Worm (Caenorhabditis elegans) whole organism, L3 larva: ENCODE measurements around the gene F37C12.14.

ENCODE experiments used
- R02D3.7 ChIP-seq: fragments of 150-350 bp; optimal IDR thresholded peaks from 2 replicates; lab custom pipeline; 2014; ENCODE audit warnings: missing biosample characterization, missing genetic modification characterization
- ZK546.5 ChIP-seq: sonication (generic microtip); optimal IDR thresholded peaks from 2 replicates; lab custom pipeline; 2017; ENCODE audit warnings: missing biosample characterization, missing genetic modification characterization
- aly-2 ChIP-seq: fragments of 150-350 bp; optimal IDR thresholded peaks from 2 replicates; lab custom pipeline; 2014; ENCODE audit warnings: missing biosample characterization, missing genetic modification characterization
- ceh-16 ChIP-seq: sonication (generic microtip); optimal IDR thresholded peaks from 2 replicates; lab custom pipeline; 2017; ENCODE audit warnings: missing biosample characterization, missing genetic modification characterization
- ceh-28 ChIP-seq: fragments of 150-350 bp; optimal IDR thresholded peaks from 2 replicates; lab custom pipeline; 2014; ENCODE audit warnings: missing biosample characterization, missing genetic modification reagents, missing genetic modification characterization
- ceh-82 ChIP-seq: fragments of 150-350 bp; optimal IDR thresholded peaks from 2 replicates; lab custom pipeline; 2014; ENCODE audit warnings: missing biosample characterization, missing genetic modification characterization
- daf-12 ChIP-seq: fragments of 150-350 bp; optimal IDR thresholded peaks from 2 replicates; lab custom pipeline; 2014; ENCODE audit warnings: missing biosample characterization, missing genetic modification reagents, missing genetic modification characterization
- egl-27 ChIP-seq: sonication (generic microtip); optimal IDR thresholded peaks from 4 replicates; lab custom pipeline; 2017; ENCODE audit warnings: missing biosample characterization, missing genetic modification reagents, missing genetic modification characterization
- egl-5 ChIP-seq: fragments of 150-350 bp; optimal IDR thresholded peaks from 2 replicates; lab custom pipeline; 2017; ENCODE audit warnings: missing biosample characterization, missing genetic modification reagents, missing genetic modification characterization, inconsistent platforms
- elt-2 ChIP-seq: sonication (generic microtip); optimal IDR thresholded peaks from 2 replicates; lab custom pipeline; 2016; ENCODE audit warnings: missing genetic modification reagents, mild to moderate bottlenecking, missing genetic modification characterization, missing compliant biosample characterization
- elt-3 ChIP-seq, 3 experiments: fragments of 150-350 bp in 1 of 3; sonication (generic microtip) in 2 of 3; optimal IDR thresholded peaks; 2 replicates in 2 of 3; 4 replicates in 1 of 3; lab custom pipeline; 2014 to 2017; ENCODE audit warnings: missing biosample characterization in 3 of 3, missing genetic modification characterization in 3 of 3
- eor-1 ChIP-seq, 2 experiments: fragments of 150-350 bp; optimal IDR thresholded peaks; 2 replicates each; lab custom pipeline; 2014 to 2018; ENCODE audit warnings: missing biosample characterization in 2 of 2, missing genetic modification characterization in 2 of 2
- fkh-10 ChIP-seq: sonication (generic microtip); optimal IDR thresholded peaks from 2 replicates; lab custom pipeline; 2017; ENCODE audit warnings: missing biosample characterization, missing genetic modification reagents, missing genetic modification characterization
- fkh-2 ChIP-seq: fragments of 150-350 bp; optimal IDR thresholded peaks from 2 replicates; lab custom pipeline; 2014; ENCODE audit warnings: missing biosample characterization, missing genetic modification reagents, missing genetic modification characterization
- fos-1 ChIP-seq: fragments of 150-350 bp; optimal IDR thresholded peaks from 2 replicates; lab custom pipeline; 2014; ENCODE audit warnings: missing biosample characterization, missing genetic modification characterization
- hmg-11 ChIP-seq: sonication (generic microtip); optimal IDR thresholded peaks from 2 replicates; lab custom pipeline; 2016; ENCODE audit warnings: missing genetic modification characterization, missing compliant biosample characterization
- jun-1 ChIP-seq: fragments of 150-350 bp; optimal IDR thresholded peaks from 2 replicates; lab custom pipeline; 2014; ENCODE audit warnings: missing biosample characterization, missing genetic modification reagents, missing genetic modification characterization
- lin-15B ChIP-seq: fragments of 150-350 bp; optimal IDR thresholded peaks from 2 replicates; lab custom pipeline; 2014; ENCODE audit warnings: missing biosample characterization, missing genetic modification characterization
- lin-39 ChIP-seq: fragments of 150-350 bp; optimal IDR thresholded peaks from 2 replicates; lab custom pipeline; 2018; ENCODE audit warnings: missing biosample characterization, missing genetic modification reagents, missing genetic modification characterization
- lsy-12 ChIP-seq: sonication (generic microtip); optimal IDR thresholded peaks from 2 replicates; lab custom pipeline; 2016; ENCODE audit warnings: mild to moderate bottlenecking, missing genetic modification characterization, missing compliant biosample characterization
- mdl-1 ChIP-seq: fragments of 150-350 bp; optimal IDR thresholded peaks from 2 replicates; lab custom pipeline; 2014; ENCODE audit warnings: missing biosample characterization, missing genetic modification characterization
- mml-1 ChIP-seq: fragments of 150-350 bp; sonication (generic microtip); optimal IDR thresholded peaks from 3 replicates; lab custom pipeline; 2014; ENCODE audit warnings: missing biosample characterization, missing genetic modification characterization
- nfya-1 ChIP-seq: sonication (generic microtip); optimal IDR thresholded peaks from 2 replicates; lab custom pipeline; 2017; ENCODE audit warnings: missing genetic modification characterization, mild to moderate bottlenecking, missing compliant biosample characterization, antibody characterized with exemption, moderate library complexity; ENCODE audit not compliant: insufficient read depth
- nhr-11 ChIP-seq: fragments of 150-350 bp; optimal IDR thresholded peaks from 2 replicates; lab custom pipeline; 2014; ENCODE audit warnings: missing biosample characterization, missing genetic modification characterization
- nhr-28 ChIP-seq: fragments of 150-350 bp; optimal IDR thresholded peaks from 2 replicates; lab custom pipeline; 2014; ENCODE audit warnings: missing biosample characterization, missing genetic modification characterization
- nhr-43 ChIP-seq: sonication (generic microtip); optimal IDR thresholded peaks from 2 replicates; lab custom pipeline; 2016; ENCODE audit warnings: mild to moderate bottlenecking, missing genetic modification characterization, missing compliant biosample characterization; ENCODE audit not compliant: poor library complexity, severe bottlenecking
- nhr-67 ChIP-seq: fragments of 150-350 bp; optimal IDR thresholded peaks from 2 replicates; lab custom pipeline; 2014; ENCODE audit warnings: missing biosample characterization, missing genetic modification characterization
- nhr-76 ChIP-seq: fragments of 150-350 bp; sonication (generic microtip); optimal IDR thresholded peaks from 5 replicates; lab custom pipeline; 2014; ENCODE audit warnings: missing biosample characterization, missing genetic modification characterization
- pha-4 ChIP-seq: fragments of 150-350 bp; optimal IDR thresholded peaks from 2 replicates; lab custom pipeline; 2014; ENCODE audit warnings: missing biosample characterization, missing genetic modification reagents, missing genetic modification characterization
- pqm-1 ChIP-seq: fragments of 150-350 bp; optimal IDR thresholded peaks from 2 replicates; lab custom pipeline; 2017; ENCODE audit warnings: missing biosample characterization, missing genetic modification characterization, inconsistent platforms
- sea-2 ChIP-seq: fragments of 150-350 bp; sonication (generic microtip); optimal IDR thresholded peaks from 4 replicates; lab custom pipeline; 2014; ENCODE audit warnings: missing biosample characterization, missing genetic modification reagents, missing genetic modification characterization
- skn-1 ChIP-seq: fragments of 150-350 bp; optimal IDR thresholded peaks from 2 replicates; lab custom pipeline; 2014; ENCODE audit warnings: missing biosample characterization, missing genetic modification characterization
- snpc-4 ChIP-seq: fragments of 150-350 bp; optimal IDR thresholded peaks from 2 replicates; lab custom pipeline; 2014; ENCODE audit warnings: missing biosample characterization, missing genetic modification characterization
- tbx-2 ChIP-seq: sonication (generic microtip); optimal IDR thresholded peaks from 2 replicates; lab custom pipeline; 2016; ENCODE audit warnings: mild to moderate bottlenecking, missing genetic modification characterization, missing compliant biosample characterization
- unc-39 ChIP-seq: sonication (generic microtip); optimal IDR thresholded peaks from 4 replicates; lab custom pipeline; 2017; ENCODE audit warnings: missing biosample characterization, missing genetic modification characterization
- unc-62 ChIP-seq: fragments of 150-350 bp; sonication (generic microtip); optimal IDR thresholded peaks from 4 replicates; lab custom pipeline; 2014; ENCODE audit warnings: missing biosample characterization, missing genetic modification reagents, missing genetic modification characterization
- zag-1 ChIP-seq: fragments of 150-350 bp; optimal IDR thresholded peaks from 2 replicates; lab custom pipeline; 2014; ENCODE audit warnings: missing biosample characterization, missing genetic modification characterization
- ztf-4 ChIP-seq: fragments of 150-350 bp; optimal IDR thresholded peaks from 2 replicates; lab custom pipeline; 2014; ENCODE audit warnings: missing biosample characterization, missing genetic modification characterization

The F37C12.14 gene

DNA sequence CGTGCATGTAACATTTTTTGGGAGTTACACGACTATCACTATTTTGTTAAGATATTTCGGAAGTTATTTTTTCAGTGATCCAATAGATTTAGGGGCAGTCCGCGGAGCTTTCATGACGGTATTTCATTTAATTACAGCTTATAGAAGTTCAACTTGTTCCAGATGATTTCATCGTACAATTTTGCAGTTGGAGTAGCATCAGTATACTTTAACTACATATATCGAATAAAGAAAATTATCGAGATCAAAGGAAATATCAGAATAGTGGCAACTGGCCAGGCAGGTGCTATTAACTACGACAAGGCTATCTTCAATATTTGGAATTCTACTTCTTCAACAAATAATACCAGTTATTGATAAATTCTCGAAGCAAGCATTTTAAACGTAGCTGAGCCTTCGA lies 6.9 kb downstream of the F37C12.14 start:
- TF ChIP-seq pqm-1 (tag; lab: Kevin White, UChicago) = no peak
- TF ChIP-seq egl-27 = no peak
- TF ChIP-seq nhr-11 (tag; lab: Kevin White, UChicago) = no peak
- TF ChIP-seq, all 47 proteins: peak for 0

DNA sequence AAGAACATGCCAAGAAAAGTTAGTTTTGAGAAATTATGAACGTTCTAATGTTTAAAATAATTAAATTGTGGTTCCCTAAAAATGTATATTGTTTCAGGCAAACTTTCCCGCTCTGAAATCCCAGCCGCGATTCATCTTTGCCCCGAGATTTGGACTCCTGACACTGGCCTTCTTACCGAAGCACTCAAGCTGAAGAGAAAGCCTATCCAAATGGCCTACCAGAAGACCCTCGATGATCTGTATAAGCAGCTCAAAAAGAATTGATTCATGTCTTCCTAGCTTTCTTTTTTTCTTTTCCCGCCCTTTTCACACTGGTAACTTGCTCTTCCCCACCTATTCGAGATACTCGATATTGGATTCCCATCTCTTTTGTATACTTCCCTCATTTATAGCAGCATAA lies 15.3 kb downstream of the F37C12.14 start:
- no peak for TF ChIP-seq ztf-4 (tag; lab: Kevin White, UChicago)
- no peak for TF ChIP-seq sea-2
- TF ChIP-seq elt-3 (tag; optimal IDR thresholded peaks at IDR 0.05; lab: Kevin White, UChicago) = no peak
- TF ChIP-seq hmg-11 (tag; lab: Kevin White, UChicago) = no peak

DNA sequence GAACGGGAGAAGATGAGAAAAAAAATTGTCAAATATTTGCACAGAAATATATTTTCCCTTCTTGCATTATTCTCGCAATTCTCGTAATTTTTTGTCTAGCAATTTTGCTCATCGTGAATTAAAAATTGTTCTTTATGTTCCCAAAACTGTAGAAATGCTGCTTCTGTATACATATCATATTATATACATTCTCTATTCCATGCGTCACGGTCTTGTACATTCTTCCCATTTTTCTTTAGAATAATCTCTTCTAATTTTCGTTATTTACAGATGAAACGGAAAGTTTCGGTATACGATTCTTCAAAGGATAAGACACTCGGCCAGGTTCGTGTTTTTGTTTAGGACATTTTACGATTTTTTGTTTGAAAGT lies 17.8 kb downstream of the F37C12.14 start, which contains the start of gene acs-4:
Gene acs-4, plus strand, starts transcription at position 271 of the 370 bp plus-strand sequence.
- TF ChIP-seq fos-1 (tag; lab: Kevin White, UChicago) = no peak
- no peak for TF ChIP-seq lin-15B (tag; lab: Kevin White, UChicago)
- TF ChIP-seq lin-39 (tag; lab: Kevin White, UChicago) = no peak
- TF ChIP-seq aly-2 (tag; lab: Kevin White, UChicago) = no peak
- no peak for TF ChIP-seq skn-1 (tag; lab: Kevin White, UChicago)
- no peak for TF ChIP-seq ceh-16 (tag; lab: Kevin White, UChicago)
- no peak for TF ChIP-seq tbx-2
- no peak for TF ChIP-seq zag-1 (tag; lab: Kevin White, UChicago)

DNA sequence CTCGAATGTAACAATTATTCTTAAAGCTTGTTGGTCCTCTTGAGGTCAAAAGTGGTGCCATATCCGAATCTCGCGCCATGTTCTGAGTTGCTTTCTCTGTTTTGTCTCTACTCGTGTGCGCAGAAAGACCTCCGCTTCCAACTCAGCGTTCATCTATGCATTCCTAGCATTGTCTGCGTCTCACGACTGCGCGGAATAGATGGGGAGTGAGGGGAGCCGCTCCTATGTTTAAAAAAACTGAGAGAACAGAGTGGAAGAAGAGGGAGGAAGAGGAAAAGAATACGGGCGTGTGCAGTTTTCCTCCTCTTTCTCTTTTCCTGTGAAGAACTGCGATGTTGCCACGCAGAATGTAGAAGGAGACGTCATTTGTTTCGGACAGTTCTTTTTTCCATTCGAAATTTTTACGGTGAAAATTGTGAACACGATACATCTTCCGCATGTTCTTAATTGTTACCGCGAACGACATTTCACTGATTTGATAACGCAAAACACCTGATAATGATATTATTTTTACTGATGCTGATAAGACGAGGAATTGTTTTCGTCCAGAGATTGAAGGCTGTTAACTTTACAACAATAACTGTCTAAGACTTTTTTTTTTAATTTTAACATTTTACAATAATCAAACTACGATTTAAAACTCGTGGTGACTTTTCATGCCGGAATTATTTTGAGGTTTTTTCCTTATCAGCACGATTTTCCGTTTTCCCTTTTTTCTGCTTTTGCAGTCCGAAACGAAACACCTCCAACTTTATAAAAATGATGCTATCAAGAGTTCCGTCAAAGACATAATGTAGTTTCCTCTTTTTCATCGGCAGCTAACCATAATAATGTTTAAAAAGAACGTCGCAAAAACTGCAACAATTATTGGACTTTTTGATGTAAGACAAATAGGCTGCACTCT lies 18.5 kb downstream of the F37C12.14 start:
- no peak for TF ChIP-seq R02D3.7 (tag; lab: Kevin White, UChicago)
- peak; percentile 54 for TF ChIP-seq egl-27
- TF ChIP-seq unc-62 = no peak
- peak; percentile 91 for TF ChIP-seq hmg-11 (tag; lab: Kevin White, UChicago)
- peak; percentile 51 for TF ChIP-seq pha-4
- TF ChIP-seq fkh-10 (GFP tag; lab: Kevin White, UChicago) = peak; percentile 23
- no peak for TF ChIP-seq daf-12 (tag; lab: Kevin White, UChicago)
- TF ChIP-seq elt-2 (tag; lab: Kevin White, UChicago) = peak; percentile 91
- no peak for TF ChIP-seq tbx-2
- TF ChIP-seq fos-1 (tag; lab: Kevin White, UChicago) = no peak
- TF ChIP-seq ZK546.5 = no peak
- no peak for TF ChIP-seq lsy-12 (tag; lab: Kevin White, UChicago)
- TF ChIP-seq eor-1 (tag; optimal IDR thresholded peaks at IDR 0.05; lab: Kevin White, UChicago) = no peak
- peak; percentile 65 for TF ChIP-seq pqm-1 (tag; lab: Kevin White, UChicago)
- no peak for TF ChIP-seq zag-1 (tag; lab: Kevin White, UChicago)
- no peak for TF ChIP-seq mml-1 (tag; lab: Kevin White, UChicago)
- no peak for TF ChIP-seq unc-39 (tag; lab: Kevin White, UChicago)
- TF ChIP-seq nhr-43 (tag; lab: Kevin White, UChicago) = no peak
- TF ChIP-seq lin-15B (tag; lab: Kevin White, UChicago) = peak; percentile 74
- peak; percentile 77 for TF ChIP-seq nfya-1 (tag; lab: Kevin White, UChicago)
- peak; percentile 68 for TF ChIP-seq lin-39 (tag; lab: Kevin White, UChicago)
- TF ChIP-seq nhr-76 (tag; lab: Kevin White, UChicago) = no peak

DNA sequence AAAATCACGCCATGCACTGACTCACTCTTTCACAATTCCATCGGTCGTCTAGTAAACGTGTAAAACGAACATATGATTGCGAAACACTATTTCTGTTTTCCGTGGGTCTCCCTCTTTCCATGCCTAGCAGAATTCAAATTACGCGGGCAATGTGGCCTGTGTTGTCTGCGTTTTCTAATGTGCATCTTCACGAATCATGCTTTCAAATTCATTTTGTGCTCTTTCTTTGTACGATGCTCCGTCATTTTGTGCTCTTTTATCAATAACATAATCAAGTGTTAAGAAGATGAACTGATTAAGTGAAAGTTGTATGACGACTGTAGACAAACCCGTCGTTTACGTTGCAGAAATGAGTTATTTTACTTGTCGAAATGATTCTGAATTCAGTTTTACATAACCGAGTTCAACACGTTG lies 19.6 kb downstream of the F37C12.14 start:
- TF ChIP-seq fos-1 (tag; lab: Kevin White, UChicago) = peak; percentile 18
- no peak for TF ChIP-seq ZK546.5
- no peak for TF ChIP-seq nhr-28
- TF ChIP-seq lsy-12 (tag; lab: Kevin White, UChicago) = peak; percentile 27
- TF ChIP-seq skn-1 (tag; lab: Kevin White, UChicago) = peak; percentile 72
- peak; percentile 44 for TF ChIP-seq egl-5 (tag; lab: Kevin White, UChicago)
- peak; percentile 97 for TF ChIP-seq pqm-1 (tag; lab: Kevin White, UChicago)
- no peak for TF ChIP-seq aly-2 (tag; lab: Kevin White, UChicago)
- TF ChIP-seq lin-15B (tag; lab: Kevin White, UChicago) = peak; percentile 42
- no peak for TF ChIP-seq ceh-82 (tag; lab: Kevin White, UChicago)
- peak; percentile 58 for TF ChIP-seq mdl-1 (tag; lab: Kevin White, UChicago)
- peak; percentile 70 for TF ChIP-seq pha-4
- TF ChIP-seq fkh-2 (tag; lab: Kevin White, UChicago) = no peak
- no peak for TF ChIP-seq nhr-67 (tag; lab: Kevin White, UChicago)
- TF ChIP-seq jun-1 (tag; lab: Kevin White, UChicago) = peak; percentile 82
- TF ChIP-seq snpc-4 = peak; percentile 37
- TF ChIP-seq nfya-1 (tag; lab: Kevin White, UChicago) = peak; percentile 50
- TF ChIP-seq elt-2 (tag; lab: Kevin White, UChicago) = peak; percentile 97
- TF ChIP-seq lin-39 (tag; lab: Kevin White, UChicago) = peak; percentile 5
- TF ChIP-seq tbx-2 = no peak
- peak; percentile 38 for TF ChIP-seq ceh-28 (tag; lab: Kevin White, UChicago)
